Worm (Caenorhabditis elegans): ENCODE measurements around the gene unc-51.
"Not testable (repeated sequence)": the region's sequence is repeated elsewhere in the genome, so short reads cannot be mapped to it uniquely, and the experiment has no call there.

The unc-51 gene

DNA sequence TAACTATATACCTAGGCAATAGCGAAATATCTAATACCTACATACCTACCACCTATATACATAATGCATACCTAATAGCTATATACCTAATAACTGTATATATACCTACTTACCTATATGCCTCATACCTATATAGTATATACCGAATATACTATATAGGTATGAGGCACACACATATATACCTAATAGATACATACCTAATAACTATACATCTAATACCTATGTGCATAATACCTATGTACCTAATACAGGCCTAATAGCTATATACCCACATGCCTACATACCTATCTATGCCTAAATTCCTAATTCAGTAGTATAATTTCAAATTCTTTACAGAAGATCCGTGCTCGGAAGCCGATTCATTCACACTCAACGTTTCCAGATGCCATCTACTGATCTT, 49.8 kb downstream of the unc-51 start:
- TF ChIP-seq flt-1 (GFP tag; IDR thresholded peaks at IDR 0.05) (no peak), ztf-23 (GFP tag; IDR thresholded peaks at IDR 0.05) (no peak), ref-1 (GFP tag; conservative IDR thresholded peaks at IDR 0.05) (no peak), med-1 (GFP tag; optimal IDR thresholded peaks at IDR 0.05; ENCODE audit: insufficient read depth) (no peak), tab-1 (GFP tag; IDR thresholded peaks at IDR 0.05) (no peak), klf-2 (GFP tag; conservative IDR thresholded peaks at IDR 0.05) (no peak), ztf-29 (GFP tag; IDR thresholded peaks at IDR 0.05) (no peak), T22C8.4 (GFP tag; IDR thresholded peaks at IDR 0.05) (no peak), cog-1 (tag; optimal IDR thresholded peaks at IDR 0.05) (no peak)

DNA sequence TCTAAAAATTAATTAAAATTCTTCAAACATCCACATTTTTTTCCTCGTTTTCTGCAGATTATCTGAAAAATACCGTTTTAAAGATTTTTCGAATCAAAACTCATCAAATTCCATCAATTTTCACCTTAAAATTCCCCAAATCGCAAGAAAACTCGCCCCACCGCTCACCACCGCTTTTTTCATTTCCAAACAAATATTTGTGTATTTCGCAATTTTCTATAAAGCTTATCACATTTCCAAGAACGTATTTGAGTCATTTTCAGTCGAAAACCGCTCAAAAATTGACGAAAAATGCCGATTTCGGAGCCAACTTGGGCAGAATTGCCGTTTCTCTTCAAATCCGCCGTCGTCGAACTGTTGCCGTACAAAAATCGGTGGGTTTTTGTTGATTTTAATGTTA, 54.6 kb downstream of the unc-51 start, which contains the start of gene Y60A3A.8:
Gene Y60A3A.8 (plus strand): TSS at position 258 of the 400 bp plus-strand sequence.
- not testable (repeated sequence) for TF ChIP-seq tab-1 (GFP tag; IDR thresholded peaks at IDR 0.05); klf-2 (GFP tag; conservative IDR thresholded peaks at IDR 0.05); med-1 (GFP tag; optimal IDR thresholded peaks at IDR 0.05; ENCODE audit: insufficient read depth)

- TF ChIP-seq ztf-29 (GFP tag; IDR thresholded peaks at IDR 0.05); tab-1 (GFP tag; IDR thresholded peaks at IDR 0.05); ref-1 (GFP tag; conservative IDR thresholded peaks at IDR 0.05): not testable (repeated sequence)
These were observed 55.3 kb downstream of the unc-51 start, which contains the start of gene tmed-4 for ce11 chrV:19948993-19949392. TSS of gene tmed-4 (minus strand) at chrV:19949093.

ce11 chrV:19946529-19946928, 57.8 kb downstream of the unc-51 start, which contains the start of gene dhs-24:
TSS of gene dhs-24 (minus strand) at chrV:19946629.
- TF ChIP-seq ref-1 (GFP tag; conservative IDR thresholded peaks at IDR 0.05) (no peak), ztf-23 (GFP tag; IDR thresholded peaks at IDR 0.05) (no peak), flt-1 (GFP tag; IDR thresholded peaks at IDR 0.05) (no peak), med-1 (GFP tag; optimal IDR thresholded peaks at IDR 0.05; ENCODE audit: insufficient read depth) (no peak), T22C8.4 (GFP tag; IDR thresholded peaks at IDR 0.05) (no peak), klf-2 (GFP tag; conservative IDR thresholded peaks at IDR 0.05) (no peak), cog-1 (tag; optimal IDR thresholded peaks at IDR 0.05) (no peak), ztf-29 (GFP tag; IDR thresholded peaks at IDR 0.05) (no peak), tab-1 (GFP tag; IDR thresholded peaks at IDR 0.05) (no peak)

All from whole organism, midembryonic.